Fruit fly (Drosophila melanogaster): Measurements from ENCODE around the gene CG4565.

The CG4565 gene

DNA sequence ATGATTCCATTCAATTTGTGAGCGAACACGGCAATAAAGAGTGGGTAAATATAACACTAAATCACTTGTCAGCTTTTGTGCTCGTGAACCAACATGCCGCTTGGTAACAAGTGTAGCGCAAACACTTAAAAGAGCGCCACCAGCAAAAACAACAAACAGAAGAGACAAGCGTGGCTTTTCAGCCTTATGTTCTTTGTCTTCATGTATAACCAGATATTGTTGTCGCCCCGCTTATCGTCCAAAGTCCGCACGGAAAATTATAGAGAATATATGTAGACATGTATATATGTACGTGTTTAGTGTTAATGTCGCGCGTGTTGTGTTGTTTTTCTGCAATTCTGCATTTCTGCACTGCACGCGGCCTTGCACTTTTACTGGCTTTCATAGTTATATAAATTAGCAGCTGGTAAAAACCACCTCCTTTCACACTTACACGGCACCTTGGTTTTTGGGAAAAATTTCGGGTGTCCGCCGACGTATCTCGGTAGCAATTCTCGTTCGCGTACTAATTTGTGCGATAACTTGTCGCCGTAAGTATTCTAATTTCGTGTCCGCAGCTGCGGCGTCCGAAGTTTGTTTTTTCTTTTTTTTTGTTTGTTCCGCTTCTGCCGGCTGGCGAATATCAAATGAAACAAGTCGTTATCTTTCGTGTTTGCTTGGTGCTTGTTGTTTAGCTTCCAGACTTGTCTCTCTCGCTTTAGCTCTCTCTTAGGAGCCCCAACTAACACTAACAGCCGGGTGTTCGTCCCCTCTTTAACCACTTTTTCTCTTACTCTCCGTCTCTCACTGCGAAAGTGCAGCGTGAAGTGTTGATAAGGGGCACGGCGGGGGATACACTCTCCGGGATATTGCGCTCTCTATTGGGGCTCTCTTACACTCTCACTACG is 36.4 kb downstream of the CG4565 start (continued):
- TF ChIP-seq CG10147 (GFP tag; optimal IDR thresholded peaks at IDR 0.05) (peak; percentile 20), fu2 (GFP tag; optimal IDR thresholded peaks at IDR 0.05) (no peak), CG17359 (tag; optimal IDR thresholded peaks at IDR 0.05) (peak; percentile 39), Gsc (GFP tag; IDR thresholded peaks at IDR 0.05) (no peak), MTF-1 (GFP tag; optimal IDR thresholded peaks at IDR 0.05; ENCODE audit: borderline replicate concordance) (peak; percentile 22), CG18764 (GFP tag; optimal IDR thresholded peaks at IDR 0.05) (no peak), eyg (GFP tag; optimal IDR thresholded peaks at IDR 0.05) (no peak), CG8388 (GFP tag; optimal IDR thresholded peaks at IDR 0.05) (no peak), CG10267 (tag; optimal IDR thresholded peaks at IDR 0.05) (no peak), Chrac-16 (GFP tag; optimal IDR thresholded peaks at IDR 0.05) (no peak), CG13775 (GFP tag; optimal IDR thresholded peaks at IDR 0.05) (no peak), CG2202 (tag; optimal IDR thresholded peaks at IDR 0.05) (no peak), Rfx (GFP tag; IDR thresholded peaks at IDR 0.05) (peak; percentile 80), Dll (GFP tag; IDR thresholded peaks at IDR 0.05; ENCODE audit: partially characterized antibody) (peak; percentile 57; the same call in 3 of the 4 replicates), fru (optimal IDR thresholded peaks at IDR 0.05) (no peak), CkIIα-i1 (GFP tag; IDR thresholded peaks at IDR 0.05) (no peak), CG11085 (GFP tag; IDR thresholded peaks at IDR 0.05) (no peak), Camta (GFP tag; optimal IDR thresholded peaks at IDR 0.05) (no peak), pho (GFP tag; optimal IDR thresholded peaks at IDR 0.05) (no peak), bigmax (GFP tag; optimal IDR thresholded peaks at IDR 0.05) (no peak), CG12155 (GFP tag; optimal IDR thresholded peaks at IDR 0.05) (no peak), CG17186 (GFP tag; optimal IDR thresholded peaks at IDR 0.05) (no peak), mirr (GFP tag; optimal IDR thresholded peaks at IDR 0.05) (peak; percentile 82), Hand (GFP tag; optimal IDR thresholded peaks at IDR 0.05) (peak; percentile 44), Doc3 (GFP tag; IDR thresholded peaks at IDR 0.05; ENCODE audit: partially characterized antibody) (no peak), CG7963 (GFP tag; IDR thresholded peaks at IDR 0.05; ENCODE audit: partially characterized antibody) (no peak), CG4424 (GFP tag; optimal IDR thresholded peaks at IDR 0.05) (peak; percentile 16), wor (GFP tag; IDR thresholded peaks at IDR 0.05) (no peak), CG10274 (GFP tag; optimal IDR thresholded peaks at IDR 0.05) (peak; percentile 98), CG11560 (tag; IDR thresholded peaks at IDR 0.05) (no peak), Lpt (GFP tag; optimal IDR thresholded peaks at IDR 0.05) (no peak), CG33213 (GFP tag; optimal IDR thresholded peaks at IDR 0.05) (no peak), CG1233 (GFP tag; optimal IDR thresholded peaks at IDR 0.05) (no peak), sob (GFP tag; IDR thresholded peaks at IDR 0.05) (peak; percentile 6; the same call in 1 of the 2 replicates), ara (GFP tag; IDR thresholded peaks at IDR 0.05) (peak; percentile 30; the same call in 1 of the 2 replicates), CG2129 (GFP tag; IDR thresholded peaks at IDR 0.05; ENCODE audit: partially characterized antibody) (no peak), chm (GFP tag; IDR thresholded peaks at IDR 0.05) (peak; percentile 62), sna (GFP tag; IDR thresholded peaks at IDR 0.05; ENCODE audit: partially characterized antibody) (no peak; the same call in 1 of the 2 replicates), CG10959 (GFP tag; IDR thresholded peaks at IDR 0.05) (no peak), gce (GFP tag; IDR thresholded peaks at IDR 0.05) (no peak), CG2678 (tag; optimal IDR thresholded peaks at IDR 0.05) (peak; percentile 64), CG10366 (GFP tag; IDR thresholded peaks at IDR 0.05) (peak; percentile 40), tup (GFP tag; optimal IDR thresholded peaks at IDR 0.05) (no peak), rib (GFP tag; IDR thresholded peaks at IDR 0.05) (peak; percentile 26; the same call in 1 of the 2 replicates), CG13123 (GFP tag; optimal IDR thresholded peaks at IDR 0.05) (no peak), CG13894 (tag; optimal IDR thresholded peaks at IDR 0.05) (peak; percentile 43), TFAM (GFP tag; optimal IDR thresholded peaks at IDR 0.05) (no peak), CG8290 (GFP tag; optimal IDR thresholded peaks at IDR 0.05) (no peak), CG8290 (tag; optimal IDR thresholded peaks at IDR 0.05) (peak in 1 of 2 experiments; percentile 65), CG17361 (GFP tag; IDR thresholded peaks at IDR 0.05) (peak; percentile 39; the same call in 1 of the 3 replicates)

All from whole organism, embryonic.